Fruit fly (Drosophila melanogaster) whole organism, prepupa: Measurements from ENCODE around the gene CG8814.
A peak's percentile ranks its signal among the peaks of the same experiment; 100 is the strongest.

ENCODE experiments used
- CG10669 ChIP-seq: fragments of 200-800 bp; sonication (Bioruptor generic); optimal IDR thresholded peaks from 3 replicates; lab custom pipeline; 2018; ENCODE audit warnings: missing biosample characterization, mild to moderate bottlenecking, missing genetic modification characterization, moderate library complexity
- CG11294 ChIP-seq: fragments of 200-800 bp; sonication (Bioruptor generic); IDR thresholded peaks from 2 replicates; pipeline ENCODE4 v1.3.6; 2022; ENCODE audit warnings: missing biosample characterization, missing genetic modification characterization
- CG11762 ChIP-seq: fragments of 200-800 bp; sonication (Bioruptor generic); optimal IDR thresholded peaks from 3 replicates; lab custom pipeline; 2016; ENCODE audit warnings: missing biosample characterization, missing genetic modification characterization; ENCODE audit not compliant: insufficient read depth
- CG15336 ChIP-seq: fragments of 200-800 bp; sonication (Bioruptor generic); IDR thresholded peaks from 2 replicates; pipeline ENCODE4 v1.3.6; 2022; ENCODE audit warnings: missing biosample characterization, missing genetic modification characterization
- CG3032 ChIP-seq: fragments of 200-800 bp; optimal IDR thresholded peaks from 2 replicates; lab custom pipeline; 2019; ENCODE audit warnings: missing biosample characterization, mild to moderate bottlenecking, missing genetic modification characterization, moderate library complexity
- CG32006 ChIP-seq: fragments of 200-800 bp; sonication (Bioruptor generic); optimal IDR thresholded peaks from 3 replicates; lab custom pipeline; 2017; ENCODE audit warnings: missing biosample characterization, mild to moderate bottlenecking, missing genetic modification characterization
- CG3919 ChIP-seq: fragments of 200-800 bp; sonication (Bioruptor generic); optimal IDR thresholded peaks from 3 replicates; lab custom pipeline; 2016; ENCODE audit warnings: missing biosample characterization, missing genetic modification characterization
- CG4318 ChIP-seq: fragments of 200-800 bp; sonication (Bioruptor generic); optimal IDR thresholded peaks from 3 replicates; lab custom pipeline; 2017; ENCODE audit warnings: missing biosample characterization, mild to moderate bottlenecking, missing genetic modification characterization
- CG6163 ChIP-seq: fragments of 200-800 bp; sonication (Bioruptor generic); IDR thresholded peaks from 3 replicates; pipeline ENCODE4 v1.3.6; 2022; ENCODE audit warnings: missing biosample characterization, missing genetic modification characterization
- CG6792 ChIP-seq: fragments of 200-800 bp; sonication (Bioruptor generic); optimal IDR thresholded peaks from 3 replicates; lab custom pipeline; 2016; ENCODE audit warnings: missing biosample characterization, missing genetic modification characterization
- CG6808 ChIP-seq: fragments of 200-800 bp; sonication (Bioruptor generic); optimal IDR thresholded peaks from 3 replicates; lab custom pipeline; 2017; ENCODE audit warnings: missing biosample characterization, missing genetic modification characterization, mild to moderate bottlenecking, moderate library complexity, missing genetic modification reagents
- CG6854 ChIP-seq: fragments of 200-800 bp; sonication (Bioruptor generic); optimal IDR thresholded peaks from 2 replicates; lab custom pipeline; 2017; ENCODE audit warnings: missing biosample characterization, mild to moderate bottlenecking, missing genetic modification characterization
- CG8319 ChIP-seq: fragments of 200-800 bp; sonication (Bioruptor generic); optimal IDR thresholded peaks from 3 replicates; lab custom pipeline; 2016; ENCODE audit warnings: missing biosample characterization, missing genetic modification characterization
- CG8632 ChIP-seq: fragments of 200-800 bp; sonication (Bioruptor generic); optimal IDR thresholded peaks from 3 replicates; lab custom pipeline; 2016; ENCODE audit warnings: missing biosample characterization, missing genetic modification characterization
- Eip75B ChIP-seq: fragments of 200-800 bp; sonication (Bioruptor generic); optimal IDR thresholded peaks from 3 replicates; lab custom pipeline; 2016; ENCODE audit warnings: missing biosample characterization, missing genetic modification characterization
- Eip78C ChIP-seq: fragments of 200-800 bp; sonication (Bioruptor generic); peaks from one replicate; lab custom pipeline; 2016; ENCODE audit warnings: missing biosample characterization, missing genetic modification characterization
- Eip93F ChIP-seq: fragments of 200-800 bp; sonication (Bioruptor generic); optimal IDR thresholded peaks from 2 replicates; lab custom pipeline; 2016; ENCODE audit warnings: missing biosample characterization, mild to moderate bottlenecking, missing genetic modification characterization
- Ets21C ChIP-seq: fragments of 200-800 bp; sonication (Bioruptor generic); optimal IDR thresholded peaks from 3 replicates; lab custom pipeline; 2016; ENCODE audit warnings: missing biosample characterization, missing genetic modification characterization
- Ets96B ChIP-seq: fragments of 200-800 bp; optimal IDR thresholded peaks from 2 replicates; lab custom pipeline; 2019; ENCODE audit warnings: missing biosample characterization, mild to moderate bottlenecking, missing genetic modification characterization, moderate library complexity
- Hr38 ChIP-seq: sonication (Bioruptor generic); optimal IDR thresholded peaks from 2 replicates; lab custom pipeline; 2016; ENCODE audit warnings: missing biosample characterization, missing genetic modification characterization
- Hr39 ChIP-seq: fragments of 200-800 bp; sonication (Bioruptor generic); optimal IDR thresholded peaks from 2 replicates; lab custom pipeline; 2016; ENCODE audit warnings: missing biosample characterization, missing genetic modification characterization
- Lpt ChIP-seq: fragments of 200-800 bp; sonication (Bioruptor generic); optimal IDR thresholded peaks from 3 replicates; lab custom pipeline; 2016; ENCODE audit warnings: missing biosample characterization, missing genetic modification characterization
- Met ChIP-seq: fragments of 200-800 bp; sonication (Bioruptor generic); optimal IDR thresholded peaks from 3 replicates; lab custom pipeline; 2016; ENCODE audit warnings: missing biosample characterization, missing genetic modification characterization
- Smox ChIP-seq: fragments of 200-800 bp; sonication (Bioruptor generic); optimal IDR thresholded peaks from 3 replicates; lab custom pipeline; 2016; ENCODE audit warnings: missing biosample characterization, missing genetic modification characterization
- Sox102F ChIP-seq: fragments of 200-800 bp; sonication (Bioruptor generic); optimal IDR thresholded peaks from 2 replicates; lab custom pipeline; 2016; ENCODE audit warnings: missing biosample characterization, mild to moderate bottlenecking, missing genetic modification characterization
- Sox14 ChIP-seq: fragments of 200-800 bp; sonication (Bioruptor generic); optimal IDR thresholded peaks from 3 replicates; lab custom pipeline; 2016; ENCODE audit warnings: missing biosample characterization, missing genetic modification characterization
- acj6 ChIP-seq: fragments of 200-800 bp; sonication (Bioruptor generic); optimal IDR thresholded peaks from 3 replicates; lab custom pipeline; 2016; ENCODE audit warnings: missing biosample characterization, missing genetic modification characterization
- cyc ChIP-seq: fragments of 200-800 bp; sonication (Bioruptor generic); optimal IDR thresholded peaks from 3 replicates; lab custom pipeline; 2016; ENCODE audit warnings: missing biosample characterization, missing genetic modification characterization
- dac ChIP-seq: fragments of 200-800 bp; sonication (Bioruptor generic); optimal IDR thresholded peaks from 2 replicates; lab custom pipeline; 2017; ENCODE audit warnings: missing biosample characterization, mild to moderate bottlenecking, missing genetic modification characterization
- dsx ChIP-seq: fragments of 200-800 bp; optimal IDR thresholded peaks from 3 replicates; lab custom pipeline; 2019; ENCODE audit warnings: missing biosample characterization, mild to moderate bottlenecking, missing genetic modification characterization, moderate library complexity; ENCODE audit not compliant: poor library complexity, severe bottlenecking
- eg ChIP-seq: fragments of 200-800 bp; sonication (Bioruptor generic); IDR thresholded peaks from 3 replicates; pipeline ENCODE4 v1.3.6; 2022; ENCODE audit warnings: missing biosample characterization, missing genetic modification characterization
- fd59A ChIP-seq: fragments of 200-800 bp; sonication (Bioruptor generic); optimal IDR thresholded peaks from 2 replicates; lab custom pipeline; 2017; ENCODE audit warnings: missing biosample characterization, mild to moderate bottlenecking, missing genetic modification characterization, missing genetic modification reagents
- fkh ChIP-seq: fragments of 200-800 bp; sonication (Bioruptor generic); optimal IDR thresholded peaks from 3 replicates; lab custom pipeline; 2017; ENCODE audit warnings: missing biosample characterization, mild to moderate bottlenecking, missing genetic modification characterization, moderate library complexity
- lz ChIP-seq: fragments of 200-800 bp; sonication (Bioruptor generic); optimal IDR thresholded peaks from 3 replicates; lab custom pipeline; 2016; ENCODE audit warnings: missing biosample characterization, missing genetic modification characterization
- pdm3 ChIP-seq: fragments of 200-800 bp; sonication (Bioruptor generic); optimal IDR thresholded peaks from 3 replicates; lab custom pipeline; 2016; ENCODE audit warnings: missing biosample characterization, missing genetic modification characterization
- ss ChIP-seq, 2 experiments: fragments of 200-800 bp; sonication (Bioruptor generic); optimal IDR thresholded peaks; 2 replicates in 1 of 2; 3 replicates in 1 of 2; lab custom pipeline; 2017 to 2018; ENCODE audit warnings: mild to moderate bottlenecking in 2 of 2, missing biosample characterization in 2 of 2, missing genetic modification characterization in 2 of 2, moderate library complexity in 1 of 2
- svp ChIP-seq: fragments of 200-800 bp; sonication (Bioruptor generic); peaks from one replicate; lab custom pipeline; 2016; ENCODE audit warnings: missing biosample characterization, missing genetic modification characterization
- topi ChIP-seq: fragments of 200-800 bp; sonication (Bioruptor generic); optimal IDR thresholded peaks from 3 replicates; lab custom pipeline; 2016; ENCODE audit warnings: missing biosample characterization, missing genetic modification characterization
- vri ChIP-seq: fragments of 200-800 bp; sonication (Bioruptor generic); optimal IDR thresholded peaks from 3 replicates; lab custom pipeline; 2016; ENCODE audit warnings: missing biosample characterization, mild to moderate bottlenecking, missing genetic modification characterization

CG8814 gene

dm6 chr2L:2855773-2856615, 18.7 kb upstream of the CG8814 start, which contains the start of the genes CG3104 and RpS21 (continued):
- TF ChIP-seq CG6808 (peak; percentile 56), CG8319 (peak; percentile 51), Met (GFP tag; lab: Kevin White, UChicago) (peak; percentile 71), Sox102F (GFP tag; lab: Kevin White, UChicago) (peak; percentile 62), CG8632 (GFP tag; lab: Kevin White, UChicago) (peak; percentile 52), cyc (GFP tag; lab: Kevin White, UChicago) (peak; percentile 84), fd59A (GFP tag; lab: Kevin White, UChicago) (peak; percentile 50), fkh (peak; percentile 73), pdm3 (GFP tag; lab: Kevin White, UChicago) (peak; percentile 70), dsx (peak; percentile 37), acj6 (peak; percentile 59), Ets21C (peak; percentile 11), CG11762 (GFP tag; lab: Kevin White, UChicago) (peak; percentile 45), Ets96B (peak; percentile 47), ss (GFP tag; optimal IDR thresholded peaks at IDR 0.05; lab: Kevin White, UChicago) (peak; percentile 68 to 77), eg (GFP tag; lab: Robert Waterston, UW) (peak; percentile 83), CG6792 (GFP tag; lab: Kevin White, UChicago) (peak; percentile 62), CG32006 (peak; percentile 46), CG4318 (GFP tag; lab: Kevin White, UChicago) (peak; percentile 13), Hr39 (GFP tag; lab: Kevin White, UChicago) (peak; percentile 86), dac (GFP tag; lab: Kevin White, UChicago) (peak; percentile 51), CG6854 (peak; percentile 72)
- TF ChIP-seq, all 60 proteins: peak for 56

dm6 chr2L:2856960-2857584, 17.6 kb upstream of the CG8814 start, which contains the start of gene CG2991:
Gene CG2991, plus strand, starts transcription at chr2L:2857164.
- TF ChIP-seq fd59A (GFP tag; lab: Kevin White, UChicago) (no peak), svp (GFP tag; lab: Kevin White, UChicago) (peak; percentile 66), vri (GFP tag; lab: Kevin White, UChicago) (peak; percentile 78), Smox (peak; percentile 0), CG6163 (0 out of 3 replicates have a peak, but pooled peaks have one; percentile 12), CG11294 (no peak), CG3032 (no peak), Eip93F (GFP tag; lab: Kevin White, UChicago) (peak; percentile 61), Eip75B (peak; percentile 15), Lpt (no peak), CG8632 (GFP tag; lab: Kevin White, UChicago) (no peak), CG6854 (peak; percentile 5), CG10669 (GFP tag; lab: Kevin White, UChicago) (no peak), Hr38 (no peak), ss (GFP tag; optimal IDR thresholded peaks at IDR 0.05; lab: Kevin White, UChicago) (peak in 1 of 2 experiments; percentile 24), Sox14 (GFP tag; lab: Kevin White, UChicago) (peak; percentile 78), acj6 (no peak), cyc (GFP tag; lab: Kevin White, UChicago) (no peak), CG4318 (GFP tag; lab: Kevin White, UChicago) (no peak), topi (GFP tag; lab: Kevin White, UChicago) (peak; percentile 41), Ets96B (peak; percentile 3), CG15336 (GFP tag; lab: Robert Waterston, UW) (peak; percentile 12; the same call in 1 of the 2 replicates), Hr39 (GFP tag; lab: Kevin White, UChicago) (no peak), lz (GFP tag; lab: Kevin White, UChicago) (peak; percentile 33), Met (GFP tag; lab: Kevin White, UChicago) (peak; percentile 1), Sox102F (GFP tag; lab: Kevin White, UChicago) (peak; percentile 58), CG3919 (GFP tag; lab: Kevin White, UChicago) (peak; percentile 2), dsx (peak; percentile 75), Eip78C (peak; percentile 73)
- TF ChIP-seq, all 60 proteins: peak for 18
